Worm (Caenorhabditis elegans) whole organism, L1 larva: Measurements from ENCODE around the gene F59E12.6.

Experiments
- C04F5.9 ChIP-seq: sonication (generic microtip); optimal IDR thresholded peaks from 2 replicates; lab custom pipeline; 2016; ENCODE audit warnings: missing genetic modification characterization, missing compliant biosample characterization
- F16B12.6 ChIP-seq: fragments of 150-350 bp; optimal IDR thresholded peaks from 2 replicates; lab custom pipeline; 2014; ENCODE audit warnings: missing biosample characterization, missing genetic modification characterization
- Y116A8C.19 ChIP-seq: sonication (generic microtip); optimal IDR thresholded peaks from 2 replicates; lab custom pipeline; 2016; ENCODE audit warnings: missing compliant biosample characterization, missing genetic modification characterization, borderline replicate concordance
- aha-1 ChIP-seq: fragments of 150-350 bp; optimal IDR thresholded peaks from 2 replicates; lab custom pipeline; 2014; ENCODE audit warnings: missing biosample characterization, missing genetic modification characterization
- alr-1 ChIP-seq: fragments of 200-800 bp; sonication (Bioruptor generic); optimal IDR thresholded peaks from 2 replicates; lab custom pipeline; 2018; ENCODE audit warnings: borderline replicate concordance, mild to moderate bottlenecking, missing genetic modification characterization, missing compliant biosample characterization
- ama-1 ChIP-seq: fragments of 150-350 bp; optimal IDR thresholded peaks from 2 replicates; lab custom pipeline; 2014
- blmp-1 ChIP-seq: fragments of 150-350 bp; optimal IDR thresholded peaks from 2 replicates; lab custom pipeline; 2014; ENCODE audit warnings: missing biosample characterization, missing genetic modification characterization
- ceh-63 ChIP-seq: fragments of 200-800 bp; sonication (Bioruptor generic); optimal IDR thresholded peaks from 2 replicates; lab custom pipeline; 2018; ENCODE audit warnings: mild to moderate bottlenecking, missing genetic modification characterization, missing compliant biosample characterization
- dpl-1 ChIP-seq, 3 experiments: fragments of 150-350 bp in 2 of 3; sonication (generic microtip) in 1 of 3; optimal IDR thresholded peaks; 2 replicates each; lab custom pipeline; 2014 to 2017; ENCODE audit warnings: missing biosample characterization in 3 of 3, missing genetic modification characterization in 3 of 3, missing genetic modification reagents in 3 of 3
- dsc-1 ChIP-seq: sonication (generic microtip); optimal IDR thresholded peaks from 2 replicates; lab custom pipeline; 2016; ENCODE audit warnings: mild to moderate bottlenecking, missing genetic modification characterization, missing compliant biosample characterization
- efl-1 ChIP-seq, 4 experiments: fragments of 150-350 bp; optimal IDR thresholded peaks in 3 of 4; peaks in 1 of 4; 1 replicate in 1 of 4; 2 replicates in 3 of 4; lab custom pipeline; 2014; ENCODE audit warnings: missing biosample characterization in 2 of 4, missing genetic modification characterization in 2 of 4, missing genetic modification reagents in 2 of 4
- elt-2 ChIP-seq: sonication (generic microtip); optimal IDR thresholded peaks from 2 replicates; lab custom pipeline; 2016; ENCODE audit warnings: missing genetic modification characterization, mild to moderate bottlenecking, inconsistent platforms, missing compliant biosample characterization, missing genetic modification reagents
- ets-5 ChIP-seq: fragments of 200-800 bp; sonication (Bioruptor generic); IDR thresholded peaks from 2 replicates; pipeline ENCODE4 v1.3.6; 2022; ENCODE audit warnings: missing genetic modification characterization, missing compliant biosample characterization
- fkh-10 ChIP-seq: sonication (generic microtip); optimal IDR thresholded peaks from 2 replicates; lab custom pipeline; 2017; ENCODE audit warnings: missing biosample characterization, missing genetic modification reagents, missing genetic modification characterization
- fkh-4 ChIP-seq: sonication (generic microtip); optimal IDR thresholded peaks from 2 replicates; lab custom pipeline; 2016; ENCODE audit warnings: missing compliant biosample characterization, missing genetic modification characterization, borderline replicate concordance
- fkh-8 ChIP-seq: sonication (generic microtip); optimal IDR thresholded peaks from 2 replicates; lab custom pipeline; 2016; ENCODE audit warnings: mild to moderate bottlenecking, missing genetic modification characterization, missing compliant biosample characterization
- fos-1 ChIP-seq: fragments of 150-350 bp; optimal IDR thresholded peaks from 2 replicates; lab custom pipeline; 2014; ENCODE audit warnings: missing biosample characterization, missing genetic modification characterization
- grh-1 ChIP-seq: fragments of 200-800 bp; sonication (Bioruptor generic); IDR thresholded peaks from 2 replicates; pipeline ENCODE4 v1.3.6; 2022; ENCODE audit warnings: missing genetic modification reagents, missing genetic modification characterization, missing compliant biosample characterization
- hlh-17 ChIP-seq: fragments of 200-800 bp; sonication (Bioruptor generic); optimal IDR thresholded peaks from 2 replicates; lab custom pipeline; 2018; ENCODE audit warnings: missing genetic modification characterization, mild to moderate bottlenecking, missing compliant biosample characterization, moderate library complexity, borderline replicate concordance
- irx-1 ChIP-seq: sonication (generic microtip); optimal IDR thresholded peaks from 2 replicates; lab custom pipeline; 2016; ENCODE audit warnings: missing genetic modification characterization, missing compliant biosample characterization
- isw-1 ChIP-seq: fragments of 200-800 bp; sonication (Bioruptor generic); IDR thresholded peaks from 2 replicates; pipeline ENCODE4 v1.3.6; 2022; ENCODE audit warnings: missing genetic modification characterization, missing compliant biosample characterization
- jun-1 ChIP-seq: fragments of 150-350 bp; optimal IDR thresholded peaks from 2 replicates; lab custom pipeline; 2014; ENCODE audit warnings: missing biosample characterization, missing genetic modification reagents, missing genetic modification characterization
- lin-14 ChIP-seq: fragments of 200-800 bp; sonication (Bioruptor generic); optimal IDR thresholded peaks from 2 replicates; lab custom pipeline; 2018; ENCODE audit warnings: mild to moderate bottlenecking, missing genetic modification characterization, moderate library complexity, missing compliant biosample characterization
- lin-35 ChIP-seq, 2 experiments: fragments of 150-350 bp; optimal IDR thresholded peaks; 2 replicates each; lab custom pipeline; 2014; ENCODE audit warnings: missing biosample characterization in 2 of 2, missing genetic modification characterization in 2 of 2, missing genetic modification reagents in 2 of 2
- lin-39 ChIP-seq: fragments of 150-350 bp; optimal IDR thresholded peaks from 2 replicates; lab custom pipeline; 2014; ENCODE audit warnings: missing biosample characterization, missing genetic modification reagents, missing genetic modification characterization
- lsy-2 ChIP-seq, 2 experiments: fragments of 150-350 bp; optimal IDR thresholded peaks; 2 replicates each; lab custom pipeline; 2014; ENCODE audit warnings: missing biosample characterization in 2 of 2, missing genetic modification characterization in 2 of 2
- mdl-1 ChIP-seq, 2 experiments: fragments of 150-350 bp; optimal IDR thresholded peaks; 2 replicates each; lab custom pipeline; 2014 to 2017; ENCODE audit warnings: missing biosample characterization in 2 of 2, missing genetic modification characterization in 2 of 2, inconsistent platforms in 1 of 2
- nhr-19 ChIP-seq: fragments of 200-800 bp; sonication (Bioruptor generic); conservative IDR thresholded peaks from 2 replicates; pipeline ENCODE4 v1.3.6; 2022; ENCODE audit warnings: missing genetic modification characterization, missing compliant biosample characterization
- nhr-20 ChIP-seq: sonication (generic microtip); optimal IDR thresholded peaks from 2 replicates; lab custom pipeline; 2016; ENCODE audit warnings: mild to moderate bottlenecking, missing genetic modification characterization, missing compliant biosample characterization
- nhr-47 ChIP-seq: sonication (generic microtip); optimal IDR thresholded peaks from 2 replicates; lab custom pipeline; 2016; ENCODE audit warnings: mild to moderate bottlenecking, missing genetic modification characterization, moderate library complexity, missing compliant biosample characterization
- nhr-76 ChIP-seq: sonication (generic microtip); optimal IDR thresholded peaks from 2 replicates; lab custom pipeline; 2017; ENCODE audit warnings: missing biosample characterization, missing genetic modification characterization
- nhr-77 ChIP-seq: fragments of 150-350 bp; optimal IDR thresholded peaks from 2 replicates; lab custom pipeline; 2014; ENCODE audit warnings: missing biosample characterization, missing genetic modification characterization
- nhr-90 ChIP-seq: sonication (generic microtip); optimal IDR thresholded peaks from 2 replicates; lab custom pipeline; 2016; ENCODE audit warnings: mild to moderate bottlenecking, missing genetic modification characterization, missing compliant biosample characterization; ENCODE audit not compliant: poor library complexity
- pag-3 ChIP-seq: sonication (generic microtip); optimal IDR thresholded peaks from 2 replicates; lab custom pipeline; 2017; ENCODE audit warnings: missing genetic modification characterization, mild to moderate bottlenecking, missing compliant biosample characterization, antibody characterized with exemption, borderline replicate concordance; ENCODE audit not compliant: insufficient read depth
- pax-3 ChIP-seq: fragments of 200-800 bp; sonication (Bioruptor generic); optimal IDR thresholded peaks from 2 replicates; lab custom pipeline; 2018; ENCODE audit warnings: mild to moderate bottlenecking, missing genetic modification characterization, moderate library complexity, missing compliant biosample characterization
- pqm-1 ChIP-seq: sonication (generic microtip); optimal IDR thresholded peaks from 3 replicates; lab custom pipeline; 2017; ENCODE audit warnings: missing biosample characterization, missing genetic modification characterization
- rnt-1 ChIP-seq: sonication (generic microtip); optimal IDR thresholded peaks from 2 replicates; lab custom pipeline; 2016; ENCODE audit warnings: mild to moderate bottlenecking, missing genetic modification characterization, moderate library complexity, missing compliant biosample characterization
- snu-23 ChIP-seq: sonication (generic microtip); optimal IDR thresholded peaks from 2 replicates; lab custom pipeline; 2016; ENCODE audit warnings: missing genetic modification characterization, missing compliant biosample characterization
- sox-4 ChIP-seq: sonication (generic microtip); optimal IDR thresholded peaks from 2 replicates; lab custom pipeline; 2016; ENCODE audit warnings: missing genetic modification characterization, missing compliant biosample characterization
- sptf-1 ChIP-seq: fragments of 150-350 bp; optimal IDR thresholded peaks from 2 replicates; lab custom pipeline; 2014; ENCODE audit warnings: missing biosample characterization, missing genetic modification characterization
- sup-37 ChIP-seq: fragments of 200-800 bp; sonication (Bioruptor generic); optimal IDR thresholded peaks from 2 replicates; lab custom pipeline; 2018; ENCODE audit warnings: mild to moderate bottlenecking, missing genetic modification characterization, missing compliant biosample characterization
- tlp-1 ChIP-seq: fragments of 150-350 bp; optimal IDR thresholded peaks from 2 replicates; lab custom pipeline; 2014; ENCODE audit warnings: missing biosample characterization, missing genetic modification characterization
- unc-130 ChIP-seq: fragments of 150-350 bp; optimal IDR thresholded peaks from 2 replicates; lab custom pipeline; 2017; ENCODE audit warnings: missing biosample characterization, missing genetic modification characterization, inconsistent platforms
- unc-30 ChIP-seq: sonication (generic microtip); optimal IDR thresholded peaks from 2 replicates; lab custom pipeline; 2017; ENCODE audit warnings: missing biosample characterization, missing genetic modification characterization
- unc-62 ChIP-seq: fragments of 150-350 bp; optimal IDR thresholded peaks from 2 replicates; lab custom pipeline; 2014; ENCODE audit warnings: missing biosample characterization, missing genetic modification reagents, missing genetic modification characterization
- unc-86 ChIP-seq: sonication (generic microtip); optimal IDR thresholded peaks from 2 replicates; lab custom pipeline; 2016; ENCODE audit warnings: missing genetic modification characterization, missing compliant biosample characterization
- vab-15 ChIP-seq: sonication (generic microtip); optimal IDR thresholded peaks from 2 replicates; lab custom pipeline; 2017; ENCODE audit warnings: missing genotype, mild to moderate bottlenecking, missing genetic modification characterization, missing compliant biosample characterization
- ztf-11 ChIP-seq, 2 experiments: sonication (generic microtip); optimal IDR thresholded peaks; 2 replicates each; lab custom pipeline; 2016 to 2017; ENCODE audit warnings: missing genetic modification characterization in 2 of 2, missing biosample characterization in 1 of 2, missing compliant biosample characterization in 1 of 2
- ztf-4 ChIP-seq: fragments of 150-350 bp; optimal IDR thresholded peaks from 2 replicates; lab custom pipeline; 2014; ENCODE audit warnings: missing biosample characterization, missing genetic modification characterization

F59E12.6 gene

ce11 chrII:5619298-5619697, 11.5 kb downstream of the F59E12.6 start, which contains the start of gene dhs-6 (continued):
- TF ChIP-seq grh-1 (no peak), Y116A8C.19 (tag; lab: Kevin White, UChicago) (no peak), isw-1 (GFP tag; lab: Robert Waterston, UW) (no peak), unc-62 (GFP tag; lab: Kevin White, UChicago) (no peak), jun-1 (no peak), unc-86 (tag; lab: Kevin White, UChicago) (no peak), tlp-1 (tag; lab: Kevin White, UChicago) (no peak), elt-2 (tag; lab: Kevin White, UChicago) (peak; percentile 20), lin-35 (GFP tag; optimal IDR thresholded peaks at IDR 0.05; lab: Kevin White, UChicago) (no peak), vab-15 (no peak), lsy-2 (tag; optimal IDR thresholded peaks at IDR 0.05; lab: Kevin White, UChicago) (peak in 1 of 2 experiments; percentile 6), dsc-1 (tag; lab: Kevin White, UChicago) (no peak), ets-5 (GFP tag; lab: Robert Waterston, UW) (no peak), nhr-76 (no peak), ama-1 (lab: Kevin White, UChicago) (no peak), nhr-20 (peak; percentile 77), irx-1 (tag; lab: Kevin White, UChicago) (no peak), fkh-8 (no peak), ceh-63 (GFP tag; lab: Kevin White, UChicago) (no peak), lin-14 (GFP tag; lab: Kevin White, UChicago) (peak; percentile 18), nhr-77 (tag; lab: Kevin White, UChicago) (no peak), nhr-19 (GFP tag; lab: Robert Waterston, UW) (no peak), ztf-4 (tag; lab: Kevin White, UChicago) (no peak), rnt-1 (tag; lab: Kevin White, UChicago) (no peak), nhr-47 (no peak), sptf-1 (tag; lab: Kevin White, UChicago) (no peak), dpl-1 (GFP tag; optimal IDR thresholded peaks at IDR 0.05; lab: Kevin White, UChicago) (no peak), fos-1 (no peak), efl-1 (optimal IDR thresholded peaks at IDR 0.05; lab: Kevin White, UChicago) (no peak), efl-1 (GFP tag; optimal IDR thresholded peaks at IDR 0.05 in 1 of 2; lab: Kevin White, UChicago) (no peak), nhr-90 (tag; lab: Kevin White, UChicago) (no peak), blmp-1 (peak; percentile 58), ztf-11 (tag; optimal IDR thresholded peaks at IDR 0.05; lab: Kevin White, UChicago) (no peak), pax-3 (tag; lab: Kevin White, UChicago) (no peak), mdl-1 (tag; optimal IDR thresholded peaks at IDR 0.05; lab: Kevin White, UChicago) (no peak), hlh-17 (GFP tag; lab: Kevin White, UChicago) (no peak), pqm-1 (tag; lab: Kevin White, UChicago) (no peak), fkh-4 (tag; lab: Kevin White, UChicago) (no peak), C04F5.9 (tag; lab: Kevin White, UChicago) (no peak), alr-1 (tag; lab: Kevin White, UChicago) (no peak), F16B12.6 (no peak)

ce11 chrII:5607756-5608155, 23.0 kb downstream of the F59E12.6 start, which contains the start of gene C17G10.7:
Gene C17G10.7, minus strand, starts transcription at chrII:5607856.
- TF ChIP-seq sox-4 (tag; lab: Kevin White, UChicago) (no peak), aha-1 (tag; lab: Kevin White, UChicago) (no peak), dpl-1 (GFP tag; optimal IDR thresholded peaks at IDR 0.05; lab: Kevin White, UChicago) (no peak), unc-130 (tag; lab: Kevin White, UChicago) (no peak), pag-3 (tag; lab: Kevin White, UChicago) (no peak), snu-23 (GFP tag; lab: Kevin White, UChicago) (no peak), lin-39 (tag; lab: Kevin White, UChicago) (no peak), unc-30 (tag; lab: Kevin White, UChicago) (no peak), sup-37 (GFP tag; lab: Kevin White, UChicago) (no peak), nhr-76 (no peak), nhr-90 (tag; lab: Kevin White, UChicago) (no peak), fkh-10 (GFP tag; lab: Kevin White, UChicago) (no peak), unc-62 (GFP tag; lab: Kevin White, UChicago) (no peak), vab-15 (no peak)
